Fruit fly (Drosophila melanogaster): ENCODE results near the gene Rala.

Rala gene

dm6 chrX:3743891-3744491 lies 24.6 kb upstream of the Rala start (continued):
- TF ChIP-seq exex (tag; optimal IDR thresholded peaks at IDR 0.05) (no peak), Eip74EF (GFP tag; optimal IDR thresholded peaks at IDR 0.05) (peak in 1 of 2 experiments; percentile 72), CG1024 (GFP tag; IDR thresholded peaks at IDR 0.05) (no peak), PHDP (tag; optimal IDR thresholded peaks at IDR 0.05) (peak; percentile 87), CG6854 (GFP tag; optimal IDR thresholded peaks at IDR 0.05) (peak; percentile 87), tap (tag; optimal IDR thresholded peaks at IDR 0.05) (peak; percentile 79), Myb (GFP tag; optimal IDR thresholded peaks at IDR 0.05) (no peak), CG16779 (GFP tag; IDR thresholded peaks at IDR 0.05) (peak; percentile 66), Blimp-1 (GFP tag; optimal IDR thresholded peaks at IDR 0.05) (peak; percentile 77), CG31441 (GFP tag; IDR thresholded peaks at IDR 0.05) (peak; percentile 87), jumu (GFP tag; optimal IDR thresholded peaks at IDR 0.05) (no peak), CG4360 (GFP tag; IDR thresholded peaks at IDR 0.05) (no peak), sens (GFP tag) (peak; percentile 8), CG12071 (GFP tag; optimal IDR thresholded peaks at IDR 0.05) (no peak), Sox102F (GFP tag; optimal IDR thresholded peaks at IDR 0.05) (peak; percentile 89), Atf3 (GFP tag; optimal IDR thresholded peaks at IDR 0.05) (no peak), stwl (tag; optimal IDR thresholded peaks at IDR 0.05) (no peak), pfk (GFP tag; optimal IDR thresholded peaks at IDR 0.05) (no peak), pum (GFP tag; optimal IDR thresholded peaks at IDR 0.05) (no peak), CG12219 (GFP tag; optimal IDR thresholded peaks at IDR 0.05) (no peak), HmgZ (tag; optimal IDR thresholded peaks at IDR 0.05) (no peak), gcm (GFP tag; optimal IDR thresholded peaks at IDR 0.05) (peak; percentile 77), CG3995 (GFP tag; optimal IDR thresholded peaks at IDR 0.05) (no peak), nerfin-2 (GFP tag; IDR thresholded peaks at IDR 0.05; ENCODE audit: partially characterized antibody) (no peak), CG1233 (GFP tag; optimal IDR thresholded peaks at IDR 0.05) (peak; percentile 85), jing (GFP tag; optimal IDR thresholded peaks at IDR 0.05) (no peak), chif (GFP tag; optimal IDR thresholded peaks at IDR 0.05) (peak; percentile 11 to 34), NC2α (GFP tag; optimal IDR thresholded peaks at IDR 0.05) (no peak), HLH54F (GFP tag; optimal IDR thresholded peaks at IDR 0.05) (no peak), CG8388 (GFP tag; optimal IDR thresholded peaks at IDR 0.05) (peak; percentile 91), CG18619 (GFP tag; optimal IDR thresholded peaks at IDR 0.05) (peak; percentile 91), CG12659 (GFP tag; optimal IDR thresholded peaks at IDR 0.05) (peak; percentile 96), CG8924 (tag; optimal IDR thresholded peaks at IDR 0.05) (peak; percentile 93), dimm (GFP tag; IDR thresholded peaks at IDR 0.05) (0 out of 2 replicates have a peak, but pooled peaks have one; percentile 30), CG15479 (GFP tag; optimal IDR thresholded peaks at IDR 0.05) (no peak), CG1529 (GFP tag; optimal IDR thresholded peaks at IDR 0.05) (peak; percentile 38), cato (GFP tag; optimal IDR thresholded peaks at IDR 0.05; ENCODE audit: borderline replicate concordance) (peak; percentile 66), nerfin-1 (tag; optimal IDR thresholded peaks at IDR 0.05) (peak; percentile 86), CG11560 (tag; IDR thresholded peaks at IDR 0.05) (peak; percentile 68; the same call in 2 of the 3 replicates), Asciz (GFP tag; optimal IDR thresholded peaks at IDR 0.05) (peak; percentile 88), CG17802 (tag; optimal IDR thresholded peaks at IDR 0.05) (peak; percentile 5), CG6791 (GFP tag; IDR thresholded peaks at IDR 0.05; ENCODE audit: partially characterized antibody) (peak; percentile 50; the same call in 1 of the 3 replicates), CG12299 (tag; optimal IDR thresholded peaks at IDR 0.05) (peak; percentile 69), CG4730 (GFP tag; IDR thresholded peaks at IDR 0.05) (peak; percentile 59), CG7271 (tag; optimal IDR thresholded peaks at IDR 0.05) (no peak), E2f2 (GFP tag; IDR thresholded peaks at IDR 0.05) (peak; percentile 40; the same call in 1 of the 2 replicates), grn (GFP tag; optimal IDR thresholded peaks at IDR 0.05) (no peak), CG9932 (GFP tag; IDR thresholded peaks at IDR 0.05) (peak; percentile 77), scrt (GFP tag; optimal IDR thresholded peaks at IDR 0.05) (peak; percentile 67)
